Fruit fly (Drosophila melanogaster) whole organism, pupa: ENCODE results near the gene Psn.

Experiments
- CG10348 ChIP-seq: fragments of 200-800 bp; sonication (Bioruptor generic); IDR thresholded peaks from 2 replicates; pipeline ENCODE4 v1.3.6; 2022; ENCODE audit warnings: missing biosample characterization, missing genetic modification characterization
- CG12605 ChIP-seq: fragments of 200-800 bp; sonication (Bioruptor generic); IDR thresholded peaks from 2 replicates; pipeline ENCODE4 v1.3.6; 2022; ENCODE audit warnings: missing biosample characterization, missing genetic modification characterization
- CG13204 ChIP-seq: fragments of 200-800 bp; sonication (Bioruptor generic); optimal IDR thresholded peaks from 2 replicates; lab custom pipeline; 2018; ENCODE audit warnings: missing biosample characterization, mild to moderate bottlenecking, missing genetic modification characterization, moderate library complexity
- CG14655 ChIP-seq: fragments of 200-800 bp; sonication (Bioruptor generic); optimal IDR thresholded peaks from 3 replicates; lab custom pipeline; 2017; ENCODE audit warnings: mild to moderate bottlenecking, missing biosample characterization, missing genetic modification reagents, missing genetic modification characterization
- CG15710 ChIP-seq: fragments of 200-800 bp; sonication (Bioruptor generic); optimal IDR thresholded peaks from 2 replicates; lab custom pipeline; 2018; ENCODE audit warnings: missing biosample characterization, mild to moderate bottlenecking, missing genetic modification characterization, moderate library complexity
- CG17806 ChIP-seq: fragments of 200-800 bp; sonication (Bioruptor generic); optimal IDR thresholded peaks from 2 replicates; lab custom pipeline; 2018; ENCODE audit warnings: missing biosample characterization, mild to moderate bottlenecking, missing genetic modification characterization, moderate library complexity
- CG32121 ChIP-seq: fragments of 200-800 bp; sonication (Bioruptor generic); IDR thresholded peaks from 2 replicates; pipeline ENCODE4 v1.3.6; 2022; ENCODE audit warnings: missing biosample characterization, missing genetic modification characterization
- CG34367 ChIP-seq: fragments of 200-800 bp; sonication (Bioruptor generic); optimal IDR thresholded peaks from 2 replicates; lab custom pipeline; 2018; ENCODE audit warnings: missing biosample characterization, mild to moderate bottlenecking, missing genetic modification characterization
- CG4496 ChIP-seq: fragments of 200-800 bp; sonication (Bioruptor generic); IDR thresholded peaks from 3 replicates; pipeline ENCODE4 v1.3.6; 2022; ENCODE audit warnings: missing biosample characterization, missing genetic modification characterization
- CG8159 ChIP-seq: fragments of 200-800 bp; sonication (Bioruptor generic); optimal IDR thresholded peaks from 3 replicates; lab custom pipeline; 2018; ENCODE audit warnings: missing biosample characterization, mild to moderate bottlenecking, missing genetic modification characterization, moderate library complexity
- CG8301 ChIP-seq: fragments of 200-800 bp; sonication (Bioruptor generic); optimal IDR thresholded peaks from 2 replicates; lab custom pipeline; 2018; ENCODE audit warnings: missing biosample characterization, mild to moderate bottlenecking, missing genetic modification characterization
- CG9948 ChIP-seq: fragments of 200-800 bp; sonication (Bioruptor generic); optimal IDR thresholded peaks from 2 replicates; lab custom pipeline; 2018; ENCODE audit warnings: missing biosample characterization, mild to moderate bottlenecking, missing genetic modification characterization, moderate library complexity
- D1 ChIP-seq: fragments of 200-800 bp; sonication (Bioruptor generic); optimal IDR thresholded peaks from 2 replicates; lab custom pipeline; 2018; ENCODE audit warnings: missing biosample characterization, mild to moderate bottlenecking, missing genetic modification characterization, moderate library complexity
- EcR ChIP-seq: fragments of 200-800 bp; sonication (Bioruptor generic); optimal IDR thresholded peaks from 3 replicates; lab custom pipeline; 2019; ENCODE audit warnings: missing biosample characterization, missing genetic modification characterization, mild to moderate bottlenecking, moderate library complexity, missing genetic modification reagents
- Ets98B ChIP-seq: fragments of 200-800 bp; sonication (Bioruptor generic); IDR thresholded peaks from 2 replicates; pipeline ENCODE4 v1.3.6; 2022; ENCODE audit warnings: missing biosample characterization, missing genetic modification characterization
- Pif1A ChIP-seq: fragments of 200-800 bp; sonication (Bioruptor generic); optimal IDR thresholded peaks from 3 replicates; lab custom pipeline; 2016; ENCODE audit warnings: missing biosample characterization, missing genetic modification characterization
- Pif1B ChIP-seq: fragments of 200-800 bp; sonication (Bioruptor generic); optimal IDR thresholded peaks from 3 replicates; lab custom pipeline; 2016; ENCODE audit warnings: missing biosample characterization, missing genetic modification characterization
- Snoo ChIP-seq: fragments of 200-800 bp; sonication (Bioruptor generic); optimal IDR thresholded peaks from 3 replicates; lab custom pipeline; 2017; ENCODE audit warnings: missing biosample characterization, mild to moderate bottlenecking, missing genetic modification characterization, inconsistent platforms
- fd96Ca ChIP-seq: fragments of 200-800 bp; sonication (Bioruptor generic); IDR thresholded peaks from 3 replicates; pipeline ENCODE4 v1.3.6; 2022; ENCODE audit warnings: missing biosample characterization, missing genetic modification characterization
- gl ChIP-seq: fragments of 200-800 bp; sonication (Bioruptor generic); optimal IDR thresholded peaks from 2 replicates; lab custom pipeline; 2018; ENCODE audit warnings: missing biosample characterization, mild to moderate bottlenecking, missing genetic modification characterization
- rn ChIP-seq: fragments of 200-800 bp; sonication (Bioruptor generic); IDR thresholded peaks from 2 replicates; pipeline ENCODE4 v1.3.6; 2022; ENCODE audit warnings: missing biosample characterization, missing genetic modification characterization

Psn gene

DNA sequence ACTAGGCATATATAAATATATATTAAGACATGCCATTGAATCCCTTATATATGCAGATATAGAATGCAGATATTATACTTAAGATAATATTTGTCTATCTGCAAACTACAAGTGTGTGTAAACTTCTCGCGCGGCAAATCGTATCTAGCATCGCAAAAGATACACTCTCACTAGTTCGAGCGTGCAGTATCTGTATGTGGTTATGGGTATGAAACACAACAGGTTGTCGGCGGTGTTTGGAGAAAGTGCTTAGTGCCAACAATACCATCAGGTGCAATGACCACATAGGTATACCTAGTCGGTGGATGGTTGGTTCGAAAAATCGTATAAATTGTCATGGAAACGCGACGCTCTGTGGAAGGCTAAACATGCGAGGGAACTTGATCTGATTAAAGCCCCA lies 27.8 kb upstream of the Psn start:
- TF ChIP-seq gl (no peak), CG32121 (GFP tag; lab: Robert Waterston, UW) (no peak), CG8159 (tag; lab: Kevin White, UChicago) (no peak), CG13204 (GFP tag; lab: Kevin White, UChicago) (no peak), CG14655 (no peak), CG12605 (GFP tag; lab: Robert Waterston, UW) (no peak), CG10348 (GFP tag; lab: Robert Waterston, UW) (no peak), CG9948 (tag; lab: Kevin White, UChicago) (no peak), Pif1B (GFP tag; lab: Kevin White, UChicago) (no peak), CG4496 (GFP tag; lab: Robert Waterston, UW) (no peak), fd96Ca (GFP tag; lab: Robert Waterston, UW) (no peak), EcR (GFP tag; lab: Kevin White, UChicago) (no peak)

DNA sequence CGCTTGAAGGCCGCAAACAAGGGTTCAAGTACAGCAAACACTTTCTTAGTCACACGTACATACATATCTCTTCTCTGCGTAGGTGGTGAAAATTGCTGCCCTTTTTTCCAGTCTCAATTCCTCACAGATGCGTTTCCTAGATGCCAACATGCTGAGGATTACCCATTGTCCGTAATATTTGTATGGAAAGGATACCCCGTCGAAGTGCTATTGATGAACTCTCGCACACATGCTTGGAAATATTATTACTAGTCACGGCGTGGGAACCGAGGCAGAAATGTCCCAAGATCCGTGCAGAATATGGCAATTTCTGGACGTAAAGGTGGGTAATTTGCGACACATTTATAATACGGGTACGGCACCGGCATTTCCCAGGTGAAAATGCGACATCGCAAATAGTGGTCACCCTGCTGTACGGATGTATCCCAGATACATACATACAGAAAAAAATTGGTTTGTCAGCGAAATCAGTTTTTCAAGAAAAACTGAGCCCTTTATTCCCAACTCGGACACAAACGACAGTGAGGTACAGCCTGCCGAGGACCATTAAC lies 26.9 kb upstream of the Psn start:
- no peak for TF ChIP-seq CG15710 (tag; lab: Kevin White, UChicago)
- TF ChIP-seq CG13204 (GFP tag; lab: Kevin White, UChicago): no peak
- TF ChIP-seq Pif1B (GFP tag; lab: Kevin White, UChicago): no peak
- TF ChIP-seq CG10348 (GFP tag; lab: Robert Waterston, UW): no peak
- no peak for TF ChIP-seq CG34367 (tag; lab: Kevin White, UChicago)
- TF ChIP-seq CG14655: no peak
- no peak for TF ChIP-seq CG9948 (tag; lab: Kevin White, UChicago)
- TF ChIP-seq D1: no peak
- no peak for TF ChIP-seq Pif1A (GFP tag; lab: Kevin White, UChicago)
- TF ChIP-seq CG17806 (tag; lab: Kevin White, UChicago): no peak
- TF ChIP-seq rn (GFP tag; lab: Robert Waterston, UW): no peak
- no peak for TF ChIP-seq Snoo
- TF ChIP-seq gl: no peak
- TF ChIP-seq CG8301 (tag; lab: Kevin White, UChicago): no peak
- TF ChIP-seq Ets98B (GFP tag; lab: Robert Waterston, UW): no peak
- TF ChIP-seq CG4496 (GFP tag; lab: Robert Waterston, UW): no peak
- no peak for TF ChIP-seq EcR (GFP tag; lab: Kevin White, UChicago)
- no peak for TF ChIP-seq fd96Ca (GFP tag; lab: Robert Waterston, UW)
- no peak for TF ChIP-seq CG8159 (tag; lab: Kevin White, UChicago)
- no peak for TF ChIP-seq CG32121 (GFP tag; lab: Robert Waterston, UW)

DNA sequence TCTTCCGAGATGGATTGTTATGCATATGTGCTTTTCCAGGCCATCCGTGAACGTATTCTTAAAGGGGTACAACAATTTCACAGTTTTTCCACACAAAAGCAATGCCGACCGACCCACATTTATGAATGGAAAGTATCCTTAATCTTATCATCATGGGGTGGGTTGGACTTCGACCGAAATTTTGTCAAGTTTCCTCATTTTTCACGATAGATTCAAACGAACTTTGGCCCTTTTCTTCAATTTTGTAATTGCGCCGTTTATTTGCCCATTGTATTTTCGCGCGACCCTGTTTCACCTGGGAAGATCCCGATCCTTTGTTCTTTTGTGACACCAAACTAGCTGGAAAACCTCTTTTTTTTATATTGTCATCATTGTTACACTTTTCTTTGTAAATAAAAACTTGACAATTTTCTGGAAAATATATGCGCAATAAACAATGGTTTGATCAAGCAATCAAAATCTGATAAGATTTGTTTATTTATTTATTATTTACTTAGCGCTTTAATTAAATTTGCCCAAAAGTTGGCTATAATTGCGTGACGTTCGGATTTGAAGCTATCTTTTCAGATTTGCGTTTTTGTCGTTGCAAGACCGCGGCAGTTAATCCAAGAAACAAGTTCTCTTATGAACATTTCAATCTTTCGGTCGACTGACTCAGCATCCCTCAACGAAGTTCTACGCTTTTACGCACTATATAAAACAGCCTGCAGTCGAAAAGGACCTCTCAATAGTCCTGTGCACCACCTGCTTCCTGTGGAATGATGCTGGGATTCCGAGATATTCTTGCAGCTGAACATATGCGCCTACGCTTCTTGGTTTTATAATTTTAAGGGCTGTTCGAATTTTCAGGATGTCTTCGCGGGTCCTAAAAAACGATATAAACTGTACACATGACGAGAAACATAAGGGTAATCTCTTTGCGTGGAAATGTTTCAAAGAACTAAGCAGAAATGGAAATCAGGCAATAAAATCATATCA lies 26.0 kb upstream of the Psn start:
- TF ChIP-seq CG12605 (GFP tag; lab: Robert Waterston, UW): no peak
- TF ChIP-seq EcR (GFP tag; lab: Kevin White, UChicago): no peak
- 0 out of 3 replicates have a peak, but pooled peaks have one; percentile 15 for TF ChIP-seq CG4496 (GFP tag; lab: Robert Waterston, UW)
- no peak for TF ChIP-seq CG10348 (GFP tag; lab: Robert Waterston, UW)

dm6 chr3L:20410345-20410744 lies 21.9 kb upstream of the Psn start, which contains the start of gene CG13248:
Gene CG13248 (minus strand): TSS chr3L:20410566.
- TF ChIP-seq CG4496 (GFP tag; lab: Robert Waterston, UW): no peak

DNA sequence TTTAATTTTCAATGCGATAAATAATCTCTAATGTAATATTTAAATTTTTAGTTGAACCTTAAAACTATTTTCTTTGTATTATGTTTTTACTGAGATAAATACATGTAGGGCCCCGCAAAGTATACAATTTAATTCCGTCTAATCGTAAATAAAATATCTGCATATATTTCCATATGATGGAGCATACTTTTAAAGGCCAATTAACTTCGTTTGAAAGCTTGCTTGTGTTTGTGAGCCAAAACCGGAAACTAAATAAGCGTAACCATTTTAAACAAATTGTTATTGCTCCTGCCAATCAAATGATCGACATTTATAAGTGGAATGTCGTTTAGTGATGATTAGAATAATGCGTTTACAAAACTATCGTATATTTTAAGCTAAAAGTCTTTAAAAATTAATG lies 21.5 kb upstream of the Psn start:
- TF ChIP-seq rn (GFP tag; lab: Robert Waterston, UW) (no peak), CG4496 (GFP tag; lab: Robert Waterston, UW) (no peak), CG34367 (tag; lab: Kevin White, UChicago) (no peak), CG10348 (GFP tag; lab: Robert Waterston, UW) (no peak), fd96Ca (GFP tag; lab: Robert Waterston, UW) (no peak), D1 (no peak)

DNA sequence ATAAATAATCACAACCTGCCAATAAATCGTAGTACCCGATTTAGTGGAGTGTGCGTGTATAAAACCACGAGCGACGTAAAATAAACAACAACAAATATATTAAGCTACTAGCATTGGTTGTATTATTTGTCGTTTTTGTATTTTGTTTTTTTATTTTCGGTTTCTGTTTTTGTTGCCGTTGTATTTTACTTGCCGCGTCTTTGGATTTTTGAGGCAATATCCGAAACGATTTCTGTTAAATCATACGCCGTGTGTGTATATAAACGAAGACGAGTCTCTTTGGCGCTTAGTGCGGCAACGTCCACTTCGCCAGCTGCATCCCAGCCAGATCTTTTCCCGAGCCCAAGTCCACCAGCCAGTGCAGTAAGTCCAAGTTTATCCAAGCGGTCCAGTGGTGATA lies 19.0 kb upstream of the Psn start, which contains the start of gene zye:
Gene zye, plus strand, starts transcription at position 301 of the 400 bp plus-strand sequence.
- TF ChIP-seq CG10348 (GFP tag; lab: Robert Waterston, UW) (no peak), CG8159 (tag; lab: Kevin White, UChicago) (no peak), CG8301 (tag; lab: Kevin White, UChicago) (no peak), Snoo (no peak), CG4496 (GFP tag; lab: Robert Waterston, UW) (no peak), Ets98B (GFP tag; lab: Robert Waterston, UW) (no peak), gl (no peak), CG14655 (no peak), CG9948 (tag; lab: Kevin White, UChicago) (no peak), rn (GFP tag; lab: Robert Waterston, UW) (no peak), CG17806 (tag; lab: Kevin White, UChicago) (no peak), CG12605 (GFP tag; lab: Robert Waterston, UW) (no peak), Pif1B (GFP tag; lab: Kevin White, UChicago) (no peak)
